Fruit fly (Drosophila melanogaster) whole organism, prepupa: ENCODE measurements around the gene nudE.

Experiments
- Blimp-1 ChIP-seq: fragments of 200-800 bp; sonication (Bioruptor generic); optimal IDR thresholded peaks from 3 replicates; lab custom pipeline; 2017; ENCODE audit warnings: missing biosample characterization, missing genetic modification characterization, mild to moderate bottlenecking, moderate library complexity, missing genetic modification reagents
- CG10631 ChIP-seq: fragments of 200-800 bp; sonication (Bioruptor generic); optimal IDR thresholded peaks from 2 replicates; lab custom pipeline; 2016; ENCODE audit warnings: missing biosample characterization, missing genetic modification characterization
- CG10669 ChIP-seq: fragments of 200-800 bp; sonication (Bioruptor generic); optimal IDR thresholded peaks from 3 replicates; lab custom pipeline; 2018; ENCODE audit warnings: missing biosample characterization, mild to moderate bottlenecking, missing genetic modification characterization, moderate library complexity
- CG11294 ChIP-seq: fragments of 200-800 bp; sonication (Bioruptor generic); IDR thresholded peaks from 2 replicates; pipeline ENCODE4 v1.3.6; 2022; ENCODE audit warnings: missing biosample characterization, missing genetic modification characterization
- CG11762 ChIP-seq: fragments of 200-800 bp; sonication (Bioruptor generic); optimal IDR thresholded peaks from 3 replicates; lab custom pipeline; 2016; ENCODE audit warnings: missing biosample characterization, missing genetic modification characterization; ENCODE audit not compliant: insufficient read depth
- CG11902 ChIP-seq: fragments of 200-800 bp; sonication (Bioruptor generic); optimal IDR thresholded peaks from 3 replicates; lab custom pipeline; 2016; ENCODE audit warnings: missing biosample characterization, missing genetic modification characterization
- CG15336 ChIP-seq: fragments of 200-800 bp; sonication (Bioruptor generic); IDR thresholded peaks from 2 replicates; pipeline ENCODE4 v1.3.6; 2022; ENCODE audit warnings: missing biosample characterization, missing genetic modification characterization
- CG1621 ChIP-seq: fragments of 200-800 bp; sonication (Bioruptor generic); optimal IDR thresholded peaks from 3 replicates; lab custom pipeline; 2018; ENCODE audit warnings: missing biosample characterization, mild to moderate bottlenecking, missing genetic modification characterization
- CG16779 ChIP-seq: fragments of 200-800 bp; sonication (Bioruptor generic); optimal IDR thresholded peaks from 3 replicates; lab custom pipeline; 2017; ENCODE audit warnings: missing biosample characterization, mild to moderate bottlenecking, missing genetic modification characterization
- CG3032 ChIP-seq: fragments of 200-800 bp; optimal IDR thresholded peaks from 2 replicates; lab custom pipeline; 2019; ENCODE audit warnings: missing biosample characterization, mild to moderate bottlenecking, missing genetic modification characterization, moderate library complexity
- CG31627 ChIP-seq: fragments of 200-800 bp; sonication (Bioruptor generic); optimal IDR thresholded peaks from 3 replicates; lab custom pipeline; 2016; ENCODE audit warnings: missing biosample characterization, missing genetic modification characterization
- CG32006 ChIP-seq: fragments of 200-800 bp; sonication (Bioruptor generic); optimal IDR thresholded peaks from 3 replicates; lab custom pipeline; 2017; ENCODE audit warnings: missing biosample characterization, mild to moderate bottlenecking, missing genetic modification characterization
- CG34406 ChIP-seq: fragments of 200-800 bp; sonication (Bioruptor generic); optimal IDR thresholded peaks from 3 replicates; lab custom pipeline; 2016; ENCODE audit warnings: missing biosample characterization, missing genetic modification characterization
- CG3919 ChIP-seq: fragments of 200-800 bp; sonication (Bioruptor generic); optimal IDR thresholded peaks from 3 replicates; lab custom pipeline; 2016; ENCODE audit warnings: missing biosample characterization, missing genetic modification characterization
- CG6276 ChIP-seq: fragments of 200-800 bp; sonication (Bioruptor generic); optimal IDR thresholded peaks from 2 replicates; lab custom pipeline; 2017; ENCODE audit warnings: missing biosample characterization, mild to moderate bottlenecking, missing genetic modification characterization
- CG6808 ChIP-seq: fragments of 200-800 bp; sonication (Bioruptor generic); optimal IDR thresholded peaks from 3 replicates; lab custom pipeline; 2017; ENCODE audit warnings: missing biosample characterization, missing genetic modification characterization, mild to moderate bottlenecking, moderate library complexity, missing genetic modification reagents
- CG6854 ChIP-seq: fragments of 200-800 bp; sonication (Bioruptor generic); optimal IDR thresholded peaks from 2 replicates; lab custom pipeline; 2017; ENCODE audit warnings: missing biosample characterization, mild to moderate bottlenecking, missing genetic modification characterization
- CG7368 ChIP-seq: fragments of 200-800 bp; sonication (Bioruptor generic); optimal IDR thresholded peaks from 3 replicates; lab custom pipeline; 2016; ENCODE audit warnings: missing biosample characterization, missing genetic modification characterization
- CG8119 ChIP-seq: fragments of 200-800 bp; sonication (Bioruptor generic); IDR thresholded peaks from 3 replicates; pipeline ENCODE4 v1.3.6; 2022; ENCODE audit warnings: missing biosample characterization, missing genetic modification characterization
- CG8319 ChIP-seq: fragments of 200-800 bp; sonication (Bioruptor generic); optimal IDR thresholded peaks from 3 replicates; lab custom pipeline; 2016; ENCODE audit warnings: missing biosample characterization, missing genetic modification characterization
- CG8632 ChIP-seq: fragments of 200-800 bp; sonication (Bioruptor generic); optimal IDR thresholded peaks from 3 replicates; lab custom pipeline; 2016; ENCODE audit warnings: missing biosample characterization, missing genetic modification characterization
- CG9139 ChIP-seq: fragments of 200-800 bp; sonication (Bioruptor generic); optimal IDR thresholded peaks from 3 replicates; lab custom pipeline; 2017; ENCODE audit warnings: missing biosample characterization, mild to moderate bottlenecking, missing genetic modification characterization
- Eip75B ChIP-seq: fragments of 200-800 bp; sonication (Bioruptor generic); optimal IDR thresholded peaks from 3 replicates; lab custom pipeline; 2016; ENCODE audit warnings: missing biosample characterization, missing genetic modification characterization
- Eip78C ChIP-seq: fragments of 200-800 bp; sonication (Bioruptor generic); peaks from one replicate; lab custom pipeline; 2016; ENCODE audit warnings: missing biosample characterization, missing genetic modification characterization
- Eip93F ChIP-seq: fragments of 200-800 bp; sonication (Bioruptor generic); optimal IDR thresholded peaks from 2 replicates; lab custom pipeline; 2016; ENCODE audit warnings: missing biosample characterization, mild to moderate bottlenecking, missing genetic modification characterization
- Ets21C ChIP-seq: fragments of 200-800 bp; sonication (Bioruptor generic); optimal IDR thresholded peaks from 3 replicates; lab custom pipeline; 2016; ENCODE audit warnings: missing biosample characterization, missing genetic modification characterization
- Gug ChIP-seq: fragments of 200-800 bp; sonication (Bioruptor generic); IDR thresholded peaks from 2 replicates; pipeline ENCODE4 v1.3.6; 2022; ENCODE audit warnings: missing biosample characterization, missing genetic modification characterization
- Hr38 ChIP-seq: sonication (Bioruptor generic); optimal IDR thresholded peaks from 2 replicates; lab custom pipeline; 2016; ENCODE audit warnings: missing biosample characterization, missing genetic modification characterization
- Hr4 ChIP-seq: fragments of 200-800 bp; sonication (Bioruptor generic); optimal IDR thresholded peaks from 3 replicates; lab custom pipeline; 2016; ENCODE audit warnings: missing biosample characterization, missing genetic modification characterization
- Lpt ChIP-seq: fragments of 200-800 bp; sonication (Bioruptor generic); optimal IDR thresholded peaks from 3 replicates; lab custom pipeline; 2016; ENCODE audit warnings: missing biosample characterization, missing genetic modification characterization
- Met ChIP-seq: fragments of 200-800 bp; sonication (Bioruptor generic); optimal IDR thresholded peaks from 3 replicates; lab custom pipeline; 2016; ENCODE audit warnings: missing biosample characterization, missing genetic modification characterization
- OdsH ChIP-seq: fragments of 200-800 bp; sonication (Bioruptor generic); optimal IDR thresholded peaks from 3 replicates; lab custom pipeline; 2016; ENCODE audit warnings: missing biosample characterization, missing genetic modification characterization
- Smox ChIP-seq: fragments of 200-800 bp; sonication (Bioruptor generic); optimal IDR thresholded peaks from 3 replicates; lab custom pipeline; 2016; ENCODE audit warnings: missing biosample characterization, missing genetic modification characterization
- Sox102F ChIP-seq: fragments of 200-800 bp; sonication (Bioruptor generic); optimal IDR thresholded peaks from 2 replicates; lab custom pipeline; 2016; ENCODE audit warnings: missing biosample characterization, mild to moderate bottlenecking, missing genetic modification characterization
- Sox14 ChIP-seq: fragments of 200-800 bp; sonication (Bioruptor generic); optimal IDR thresholded peaks from 3 replicates; lab custom pipeline; 2016; ENCODE audit warnings: missing biosample characterization, missing genetic modification characterization
- Sox15 ChIP-seq: fragments of 200-800 bp; sonication (Bioruptor generic); optimal IDR thresholded peaks from 3 replicates; lab custom pipeline; 2016; ENCODE audit warnings: missing biosample characterization, missing genetic modification characterization
- achi ChIP-seq: fragments of 200-800 bp; sonication (Bioruptor generic); optimal IDR thresholded peaks from 3 replicates; lab custom pipeline; 2016; ENCODE audit warnings: missing biosample characterization, missing genetic modification characterization
- cyc ChIP-seq: fragments of 200-800 bp; sonication (Bioruptor generic); optimal IDR thresholded peaks from 3 replicates; lab custom pipeline; 2016; ENCODE audit warnings: missing biosample characterization, missing genetic modification characterization
- dac ChIP-seq: fragments of 200-800 bp; sonication (Bioruptor generic); optimal IDR thresholded peaks from 2 replicates; lab custom pipeline; 2017; ENCODE audit warnings: missing biosample characterization, mild to moderate bottlenecking, missing genetic modification characterization
- eg ChIP-seq: fragments of 200-800 bp; sonication (Bioruptor generic); IDR thresholded peaks from 3 replicates; pipeline ENCODE4 v1.3.6; 2022; ENCODE audit warnings: missing biosample characterization, missing genetic modification characterization
- esn ChIP-seq: fragments of 200-800 bp; sonication (Bioruptor generic); optimal IDR thresholded peaks from 2 replicates; lab custom pipeline; 2016; ENCODE audit warnings: missing biosample characterization, mild to moderate bottlenecking, missing genetic modification characterization, moderate library complexity
- fd59A ChIP-seq: fragments of 200-800 bp; sonication (Bioruptor generic); optimal IDR thresholded peaks from 2 replicates; lab custom pipeline; 2017; ENCODE audit warnings: missing biosample characterization, mild to moderate bottlenecking, missing genetic modification characterization, missing genetic modification reagents
- fd85E ChIP-seq: fragments of 200-800 bp; sonication (Bioruptor generic); optimal IDR thresholded peaks from 3 replicates; lab custom pipeline; 2016; ENCODE audit warnings: missing biosample characterization, missing genetic modification characterization
- fkh ChIP-seq: fragments of 200-800 bp; sonication (Bioruptor generic); optimal IDR thresholded peaks from 3 replicates; lab custom pipeline; 2017; ENCODE audit warnings: missing biosample characterization, mild to moderate bottlenecking, missing genetic modification characterization, moderate library complexity
- lz ChIP-seq: fragments of 200-800 bp; sonication (Bioruptor generic); optimal IDR thresholded peaks from 3 replicates; lab custom pipeline; 2016; ENCODE audit warnings: missing biosample characterization, missing genetic modification characterization
- net ChIP-seq: fragments of 200-800 bp; sonication (Bioruptor generic); optimal IDR thresholded peaks from 3 replicates; lab custom pipeline; 2016; ENCODE audit warnings: missing biosample characterization, missing genetic modification characterization
- pdm3 ChIP-seq: fragments of 200-800 bp; sonication (Bioruptor generic); optimal IDR thresholded peaks from 3 replicates; lab custom pipeline; 2016; ENCODE audit warnings: missing biosample characterization, missing genetic modification characterization
- salr ChIP-seq, 2 experiments: fragments of 200-800 bp; sonication (Bioruptor generic); optimal IDR thresholded peaks; 3 replicates each; lab custom pipeline; 2016 to 2018; ENCODE audit warnings: missing biosample characterization in 2 of 2, missing genetic modification characterization in 2 of 2, mild to moderate bottlenecking in 1 of 2
- spab ChIP-seq: fragments of 200-800 bp; sonication (Bioruptor generic); optimal IDR thresholded peaks from 2 replicates; lab custom pipeline; 2017; ENCODE audit warnings: missing biosample characterization, mild to moderate bottlenecking, missing genetic modification characterization, missing genetic modification reagents
- ss ChIP-seq, 2 experiments: fragments of 200-800 bp; sonication (Bioruptor generic); optimal IDR thresholded peaks; 2 replicates in 1 of 2; 3 replicates in 1 of 2; lab custom pipeline; 2017 to 2018; ENCODE audit warnings: mild to moderate bottlenecking in 2 of 2, missing biosample characterization in 2 of 2, missing genetic modification characterization in 2 of 2, moderate library complexity in 1 of 2
- svp ChIP-seq: fragments of 200-800 bp; sonication (Bioruptor generic); peaks from one replicate; lab custom pipeline; 2016; ENCODE audit warnings: missing biosample characterization, missing genetic modification characterization
- topi ChIP-seq: fragments of 200-800 bp; sonication (Bioruptor generic); optimal IDR thresholded peaks from 3 replicates; lab custom pipeline; 2016; ENCODE audit warnings: missing biosample characterization, missing genetic modification characterization
- vri ChIP-seq: fragments of 200-800 bp; sonication (Bioruptor generic); optimal IDR thresholded peaks from 3 replicates; lab custom pipeline; 2016; ENCODE audit warnings: missing biosample characterization, mild to moderate bottlenecking, missing genetic modification characterization

The nudE gene

DNA sequence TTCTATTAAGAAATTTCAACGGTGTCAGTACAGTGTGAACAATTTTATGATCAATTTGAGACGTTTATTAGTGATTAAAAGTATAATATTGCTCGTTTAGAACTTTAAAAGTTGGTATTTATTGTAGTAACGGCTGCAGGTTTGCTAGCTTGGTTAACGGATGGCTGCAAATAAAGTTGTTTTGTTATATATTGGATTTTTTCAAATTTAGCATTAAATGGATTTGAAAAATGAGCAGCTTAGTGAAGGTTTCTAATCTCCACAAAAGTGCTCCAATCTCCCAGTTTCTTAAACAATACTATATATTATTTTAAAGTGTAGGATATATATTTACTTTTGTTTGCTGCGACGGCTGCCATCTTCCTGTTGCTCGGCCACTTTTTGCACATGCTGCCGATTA lies 27.0 kb upstream of the nudE start:
- no peak for TF ChIP-seq CG7368 (GFP tag; lab: Kevin White, UChicago)
- TF ChIP-seq Eip78C (GFP tag; lab: Kevin White, UChicago) = peak; percentile 82
- no peak for TF ChIP-seq Blimp-1
- no peak for TF ChIP-seq OdsH
- TF ChIP-seq CG15336 (GFP tag; lab: Robert Waterston, UW) = peak; percentile 48; the same call in 1 of the 2 replicates
- TF ChIP-seq Lpt (GFP tag; lab: Kevin White, UChicago) = peak; percentile 26
- TF ChIP-seq Eip75B = no peak
- TF ChIP-seq lz (GFP tag; lab: Kevin White, UChicago) = no peak
- TF ChIP-seq Sox102F (GFP tag; lab: Kevin White, UChicago) = no peak
- TF ChIP-seq salr (GFP tag; optimal IDR thresholded peaks at IDR 0.05; lab: Kevin White, UChicago) = peak in 1 of 2 experiments; percentile 33
- TF ChIP-seq Gug (GFP tag; lab: Robert Waterston, UW) = no peak
- peak; percentile 25 for TF ChIP-seq CG16779
- TF ChIP-seq CG11294 = peak; percentile 36; the same call in 1 of the 2 replicates
- TF ChIP-seq fd85E = no peak
- TF ChIP-seq CG32006 = peak; percentile 74
- TF ChIP-seq spab (GFP tag; lab: Kevin White, UChicago) = no peak
- TF ChIP-seq dac (GFP tag; lab: Kevin White, UChicago) = no peak
- TF ChIP-seq topi (GFP tag; lab: Kevin White, UChicago) = no peak
- peak; percentile 64 for TF ChIP-seq CG6276
- no peak for TF ChIP-seq CG10669 (GFP tag; lab: Kevin White, UChicago)
- no peak for TF ChIP-seq Sox14
- peak; percentile 44; the same call in 1 of the 3 replicates for TF ChIP-seq eg (GFP tag; lab: Robert Waterston, UW)
- peak; percentile 18 for TF ChIP-seq CG3032
- no peak for TF ChIP-seq CG9139 (GFP tag; lab: Kevin White, UChicago)
- TF ChIP-seq fd59A (GFP tag; lab: Kevin White, UChicago) = no peak
- peak; percentile 22 for TF ChIP-seq CG11762 (GFP tag; lab: Kevin White, UChicago)
- peak; percentile 43 for TF ChIP-seq Hr4 (GFP tag; lab: Kevin White, UChicago)
- TF ChIP-seq CG8319 (GFP tag; lab: Kevin White, UChicago) = no peak
- TF ChIP-seq Smox = no peak
- TF ChIP-seq CG8632 (GFP tag; lab: Kevin White, UChicago) = peak; percentile 27
- no peak for TF ChIP-seq CG10631 (GFP tag; lab: Kevin White, UChicago)
- no peak for TF ChIP-seq vri (GFP tag; lab: Kevin White, UChicago)
- TF ChIP-seq cyc (GFP tag; lab: Kevin White, UChicago) = no peak
- peak; percentile 46; the same call in 1 of the 3 replicates for TF ChIP-seq CG8119 (GFP tag; lab: Robert Waterston, UW)
- peak; percentile 44 for TF ChIP-seq achi (GFP tag; lab: Kevin White, UChicago)
- no peak for TF ChIP-seq CG31627 (GFP tag; lab: Kevin White, UChicago)
- no peak for TF ChIP-seq Eip93F
- no peak for TF ChIP-seq Sox15 (GFP tag; lab: Kevin White, UChicago)
- no peak for TF ChIP-seq fkh (GFP tag; lab: Kevin White, UChicago)
- no peak for TF ChIP-seq ss (GFP tag; optimal IDR thresholded peaks at IDR 0.05; lab: Kevin White, UChicago)
- no peak for TF ChIP-seq CG6854
- TF ChIP-seq esn (GFP tag; lab: Kevin White, UChicago) = no peak
- no peak for TF ChIP-seq Ets21C (GFP tag; lab: Kevin White, UChicago)
- TF ChIP-seq CG11902 = no peak
- TF ChIP-seq Hr38 (GFP tag; lab: Kevin White, UChicago) = no peak
- TF ChIP-seq CG6808 = no peak
- no peak for TF ChIP-seq CG1621
- no peak for TF ChIP-seq svp (GFP tag; lab: Kevin White, UChicago)
- TF ChIP-seq Met = no peak
- peak; percentile 51 for TF ChIP-seq net (GFP tag; lab: Kevin White, UChicago)
- peak; percentile 39 for TF ChIP-seq CG34406 (GFP tag; lab: Kevin White, UChicago)
- TF ChIP-seq pdm3 (GFP tag; lab: Kevin White, UChicago) = no peak
- peak; percentile 60 for TF ChIP-seq CG3919 (GFP tag; lab: Kevin White, UChicago)
